Worm (Caenorhabditis elegans): ENCODE results near the gene plx-1.

plx-1 gene

DNA sequence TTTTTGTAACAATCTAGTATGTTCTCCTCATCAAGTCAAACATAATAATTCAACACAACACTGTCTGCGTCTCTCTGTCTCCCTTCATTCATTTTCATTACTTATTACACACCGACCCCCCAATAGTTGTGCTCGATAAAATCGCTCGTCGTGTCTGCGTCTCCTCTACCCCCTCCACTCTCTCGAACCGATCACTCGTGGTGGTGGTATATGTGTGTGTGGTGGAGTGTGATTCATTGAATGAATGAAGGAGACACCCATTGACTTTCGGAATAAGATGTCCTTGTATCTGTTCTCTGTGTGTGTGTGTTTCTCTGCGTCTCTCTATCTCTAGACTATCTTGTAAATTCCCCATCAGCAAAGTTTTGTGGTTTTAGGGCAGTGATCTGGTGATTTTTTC, 1.5 kb upstream of the plx-1 start (continued):
- TF ChIP-seq hlh-17 (GFP tag; optimal IDR thresholded peaks at IDR 0.05; ENCODE audit: borderline replicate concordance) (no peak), unc-86 (tag; optimal IDR thresholded peaks at IDR 0.05) (no peak), F16B12.6 (tag; optimal IDR thresholded peaks at IDR 0.05) (no peak), hlh-4 (tag; optimal IDR thresholded peaks at IDR 0.05) (no peak), alr-1 (tag; optimal IDR thresholded peaks at IDR 0.05; ENCODE audit: borderline replicate concordance) (no peak), nhr-237 (tag; optimal IDR thresholded peaks at IDR 0.05) (no peak), dsc-1 (tag; optimal IDR thresholded peaks at IDR 0.05) (peak; percentile 85), fkh-10 (GFP tag; optimal IDR thresholded peaks at IDR 0.05) (no peak), lin-14 (GFP tag; optimal IDR thresholded peaks at IDR 0.05) (peak; percentile 94), ceh-90 (tag; optimal IDR thresholded peaks at IDR 0.05) (no peak), lin-15B (tag; optimal IDR thresholded peaks at IDR 0.05) (no peak), mdl-1 (tag; optimal IDR thresholded peaks at IDR 0.05) (peak in 1 of 2 experiments; percentile 67), aly-2 (tag; optimal IDR thresholded peaks at IDR 0.05) (no peak), sup-37 (GFP tag; optimal IDR thresholded peaks at IDR 0.05) (no peak), lin-13 (GFP tag; optimal IDR thresholded peaks at IDR 0.05) (no peak), mep-1 (tag; optimal IDR thresholded peaks at IDR 0.05) (peak; percentile 84), lsy-2 (tag; optimal IDR thresholded peaks at IDR 0.05) (peak; percentile 69 to 71), efl-1 (optimal IDR thresholded peaks at IDR 0.05) (peak; percentile 64 to 65), efl-1 (GFP tag; optimal IDR thresholded peaks at IDR 0.05 in 1 of 2) (peak; percentile 46 to 96), unc-30 (tag; optimal IDR thresholded peaks at IDR 0.05) (no peak), snu-23 (GFP tag; optimal IDR thresholded peaks at IDR 0.05) (peak; percentile 89), nhr-20 (tag; optimal IDR thresholded peaks at IDR 0.05) (peak; percentile 86), ceh-82 (tag; optimal IDR thresholded peaks at IDR 0.05) (peak in 2 of 3 experiments; percentile 3 to 22), nhr-84 (tag; optimal IDR thresholded peaks at IDR 0.05) (no peak), nhr-11 (tag; optimal IDR thresholded peaks at IDR 0.05) (peak; percentile 36), ama-1 (optimal IDR thresholded peaks at IDR 0.05) (no peak), sox-4 (tag; optimal IDR thresholded peaks at IDR 0.05) (no peak), nhr-76 (tag; optimal IDR thresholded peaks at IDR 0.05) (no peak), unc-98 (GFP tag; IDR thresholded peaks at IDR 0.05) (no peak), zip-4 (GFP tag; optimal IDR thresholded peaks at IDR 0.05) (peak; percentile 6), nhr-12 (tag; optimal IDR thresholded peaks at IDR 0.05) (no peak), unc-130 (tag; optimal IDR thresholded peaks at IDR 0.05) (peak; percentile 69), nhr-28 (tag; optimal IDR thresholded peaks at IDR 0.05) (no peak), tlp-1 (tag; optimal IDR thresholded peaks at IDR 0.05) (no peak), snpc-4 (tag; optimal IDR thresholded peaks at IDR 0.05) (peak; percentile 27), sptf-1 (tag; optimal IDR thresholded peaks at IDR 0.05) (no peak), fkh-4 (tag; optimal IDR thresholded peaks at IDR 0.05; ENCODE audit: borderline replicate concordance) (no peak), C34B4.2 (tag; optimal IDR thresholded peaks at IDR 0.05) (no peak), hpl-2 (GFP tag; optimal IDR thresholded peaks at IDR 0.05) (peak; percentile 7), blmp-1 (tag; optimal IDR thresholded peaks at IDR 0.05) (peak; percentile 73), jun-1 (tag; optimal IDR thresholded peaks at IDR 0.05) (peak; percentile 68), rnt-1 (tag; optimal IDR thresholded peaks at IDR 0.05) (peak; percentile 80), ceh-63 (GFP tag; optimal IDR thresholded peaks at IDR 0.05) (no peak), grh-1 (GFP tag; IDR thresholded peaks at IDR 0.05) (peak; percentile 57), nhr-77 (tag; optimal IDR thresholded peaks at IDR 0.05) (peak; percentile 26), ztf-11 (tag; optimal IDR thresholded peaks at IDR 0.05) (peak in 1 of 2 experiments; percentile 23), nhr-90 (tag; optimal IDR thresholded peaks at IDR 0.05; ENCODE audit: poor library complexity) (peak; percentile 79), lir-3 (tag; optimal IDR thresholded peaks at IDR 0.05; ENCODE audit: poor library complexity) (no peak), lin-35 (GFP tag; optimal IDR thresholded peaks at IDR 0.05) (peak; percentile 64 to 75), aha-1 (tag; optimal IDR thresholded peaks at IDR 0.05) (no peak), xbp-1 (tag; optimal IDR thresholded peaks at IDR 0.05) (peak; percentile 42), nhr-19 (GFP tag; conservative IDR thresholded peaks at IDR 0.05) (peak; percentile 79), fos-1 (tag; optimal IDR thresholded peaks at IDR 0.05) (no peak), nhr-47 (tag; optimal IDR thresholded peaks at IDR 0.05) (peak; percentile 68)
